Fruit fly (Drosophila melanogaster) whole organism, embryonic: ENCODE measurements around the gene PIP4K.

Experiments
- Antp ChIP-seq: fragments of 200-800 bp; sonication (Bioruptor generic); optimal IDR thresholded peaks from 3 replicates; lab custom pipeline; 2016; ENCODE audit warnings: missing biosample characterization, missing genetic modification characterization
- B-H2 ChIP-seq: fragments of 200-800 bp; sonication (Bioruptor generic); optimal IDR thresholded peaks from 2 replicates; lab custom pipeline; 2018; ENCODE audit warnings: missing biosample characterization, mild to moderate bottlenecking, missing genetic modification characterization
- BEAF-32 ChIP-seq: fragments of 200-800 bp; sonication (Bioruptor generic); optimal IDR thresholded peaks from 3 replicates; lab custom pipeline; 2017; ENCODE audit warnings: missing biosample characterization, missing genetic modification characterization, mild to moderate bottlenecking, moderate library complexity, missing genetic modification reagents
- C15 ChIP-seq: fragments of 200-800 bp; sonication (Bioruptor generic); IDR thresholded peaks from 3 replicates; pipeline ENCODE4 v1.3.6; 2022; ENCODE audit warnings: missing biosample characterization, missing genetic modification characterization
- CG1024 ChIP-seq: fragments of 200-800 bp; sonication (Bioruptor generic); IDR thresholded peaks from 2 replicates; pipeline ENCODE4 v1.3.6; 2022; ENCODE audit warnings: missing biosample characterization, missing genetic modification characterization
- CG10431 ChIP-seq: fragments of 200-800 bp; sonication (Bioruptor generic); optimal IDR thresholded peaks from 3 replicates; lab custom pipeline; 2018; ENCODE audit warnings: missing biosample characterization, mild to moderate bottlenecking, missing genetic modification characterization
- CG11695 ChIP-seq: fragments of 200-800 bp; sonication (Bioruptor generic); IDR thresholded peaks from 3 replicates; pipeline ENCODE4 v1.3.6; 2022; ENCODE audit warnings: missing biosample characterization, missing genetic modification characterization
- CG11723 ChIP-seq: fragments of 200-800 bp; sonication (Bioruptor generic); optimal IDR thresholded peaks from 2 replicates; lab custom pipeline; 2017; ENCODE audit warnings: missing biosample characterization, mild to moderate bottlenecking, missing genetic modification characterization
- CG12659 ChIP-seq: fragments of 200-800 bp; sonication (Bioruptor generic); optimal IDR thresholded peaks from 3 replicates; lab custom pipeline; 2017; ENCODE audit warnings: mild to moderate bottlenecking, missing biosample characterization, missing genetic modification reagents, missing genetic modification characterization
- CG12744 ChIP-seq: fragments of 200-800 bp; sonication (Bioruptor generic); optimal IDR thresholded peaks from 2 replicates; lab custom pipeline; 2016; ENCODE audit warnings: missing biosample characterization, missing genetic modification characterization
- CG1603 ChIP-seq: fragments of 200-800 bp; sonication (Bioruptor generic); optimal IDR thresholded peaks from 2 replicates; lab custom pipeline; 2019; ENCODE audit warnings: missing biosample characterization, mild to moderate bottlenecking, missing genetic modification characterization, moderate library complexity
- CG17385 ChIP-seq: fragments of 200-800 bp; sonication (Bioruptor generic); optimal IDR thresholded peaks from 3 replicates; lab custom pipeline; 2018; ENCODE audit warnings: missing biosample characterization, mild to moderate bottlenecking, missing genetic modification characterization
- CG17802 ChIP-seq: fragments of 200-800 bp; sonication (Bioruptor generic); optimal IDR thresholded peaks from 2 replicates; lab custom pipeline; 2018; ENCODE audit warnings: missing biosample characterization, mild to moderate bottlenecking, missing genetic modification characterization, moderate library complexity
- CG17912 ChIP-seq: fragments of 200-800 bp; sonication (Bioruptor generic); optimal IDR thresholded peaks from 2 replicates; lab custom pipeline; 2018; ENCODE audit warnings: missing biosample characterization, mild to moderate bottlenecking, missing genetic modification characterization
- CG18764 ChIP-seq: fragments of 200-800 bp; sonication (Bioruptor generic); optimal IDR thresholded peaks from 3 replicates; lab custom pipeline; 2016; ENCODE audit warnings: missing biosample characterization, missing genetic modification characterization
- CG2116 ChIP-seq: fragments of 200-800 bp; sonication (Bioruptor generic); optimal IDR thresholded peaks from 3 replicates; lab custom pipeline; 2018; ENCODE audit warnings: missing biosample characterization, mild to moderate bottlenecking, missing genetic modification characterization
- CG30020 ChIP-seq: fragments of 200-800 bp; optimal IDR thresholded peaks from 2 replicates; lab custom pipeline; 2019; ENCODE audit warnings: missing biosample characterization, mild to moderate bottlenecking, missing genetic modification characterization, moderate library complexity
- CG34376 ChIP-seq: fragments of 200-800 bp; sonication (Bioruptor generic); optimal IDR thresholded peaks from 2 replicates; lab custom pipeline; 2018; ENCODE audit warnings: missing biosample characterization, mild to moderate bottlenecking, missing genetic modification characterization
- CG7357 ChIP-seq: fragments of 200-800 bp; sonication (Bioruptor generic); IDR thresholded peaks from 3 replicates; pipeline ENCODE4 v1.3.6; 2022; ENCODE audit warnings: missing biosample characterization, missing genetic modification characterization
- CrebB ChIP-seq: fragments of 200-800 bp; sonication (Bioruptor generic); optimal IDR thresholded peaks from 3 replicates; lab custom pipeline; 2018; ENCODE audit warnings: missing biosample characterization, mild to moderate bottlenecking, missing genetic modification characterization
- Dfd ChIP-seq, 2 experiments: fragments of >200 bp; optimal IDR thresholded peaks; 2 replicates each; lab custom pipeline; 2017; ENCODE audit warnings: missing biosample characterization in 2 of 2, missing genetic modification characterization in 2 of 2
- Dll ChIP-seq: fragments of 200-800 bp; sonication (Bioruptor generic); IDR thresholded peaks from 4 replicates; pipeline ENCODE4 v1.3.6; 2022; ENCODE audit warnings: missing biosample characterization, missing genetic modification characterization; ENCODE audit not compliant: partially characterized antibody
- Dp ChIP-seq: fragments of 200-800 bp; sonication (Bioruptor generic); optimal IDR thresholded peaks from 2 replicates; lab custom pipeline; 2018; ENCODE audit warnings: missing biosample characterization, mild to moderate bottlenecking, missing genetic modification characterization, moderate library complexity
- Drgx ChIP-seq: fragments of 200-800 bp; sonication (Bioruptor generic); IDR thresholded peaks from 2 replicates; pipeline ENCODE4 v1.3.6; 2022; ENCODE audit warnings: missing biosample characterization, missing genetic modification characterization
- Hr3 ChIP-seq: fragments of 200-800 bp; sonication (Bioruptor generic); optimal IDR thresholded peaks from 3 replicates; lab custom pipeline; 2016; ENCODE audit warnings: missing biosample characterization, missing genetic modification characterization
- Lhr ChIP-seq: fragments of 200-800 bp; sonication (Bioruptor generic); optimal IDR thresholded peaks from 3 replicates; lab custom pipeline; 2017; ENCODE audit warnings: mild to moderate bottlenecking, missing biosample characterization, missing genetic modification reagents, missing genetic modification characterization
- MTF-1 ChIP-seq: fragments of 200-800 bp; sonication (Bioruptor generic); optimal IDR thresholded peaks from 2 replicates; lab custom pipeline; 2018; ENCODE audit warnings: missing biosample characterization, mild to moderate bottlenecking, missing genetic modification characterization, borderline replicate concordance
- Mrtf ChIP-seq: fragments of 200-800 bp; sonication (Bioruptor generic); IDR thresholded peaks from 3 replicates; pipeline ENCODE4 v1.3.6; 2022; ENCODE audit warnings: missing biosample characterization, missing genetic modification characterization
- Nf-YC ChIP-seq: fragments of 200-800 bp; optimal IDR thresholded peaks from 3 replicates; lab custom pipeline; 2019; ENCODE audit warnings: missing biosample characterization, mild to moderate bottlenecking, missing genetic modification characterization, moderate library complexity
- Vsx1 ChIP-seq: fragments of 200-800 bp; sonication (Bioruptor generic); optimal IDR thresholded peaks from 2 replicates; lab custom pipeline; 2017; ENCODE audit warnings: missing biosample characterization, mild to moderate bottlenecking, missing genetic modification characterization, missing genetic modification reagents
- ac ChIP-seq: fragments of 200-800 bp; sonication (Bioruptor generic); optimal IDR thresholded peaks from 3 replicates; lab custom pipeline; 2017; ENCODE audit warnings: missing biosample characterization, mild to moderate bottlenecking, missing genetic modification characterization
- amos ChIP-seq: fragments of 200-800 bp; sonication (Bioruptor generic); IDR thresholded peaks from 2 replicates; pipeline ENCODE4 v1.3.6; 2022; ENCODE audit warnings: missing biosample characterization, missing genetic modification characterization; ENCODE audit not compliant: partially characterized antibody
- en ChIP-seq: fragments of 200-800 bp; sonication (Bioruptor generic); optimal IDR thresholded peaks from 2 replicates; lab custom pipeline; 2016; ENCODE audit warnings: missing biosample characterization, missing genetic modification characterization
- gfzf ChIP-seq: fragments of 200-800 bp; sonication (Bioruptor generic); optimal IDR thresholded peaks from 2 replicates; lab custom pipeline; 2016; ENCODE audit warnings: missing biosample characterization, mild to moderate bottlenecking, missing genetic modification characterization, moderate library complexity
- hbn ChIP-seq: fragments of 200-800 bp; sonication (Bioruptor generic); IDR thresholded peaks from 2 replicates; pipeline ENCODE4 v1.3.6; 2022; ENCODE audit warnings: missing biosample characterization, missing genetic modification characterization; ENCODE audit not compliant: partially characterized antibody
- klu ChIP-seq: fragments of 200-800 bp; sonication (Bioruptor generic); IDR thresholded peaks from 2 replicates; pipeline ENCODE4 v1.3.6; 2022; ENCODE audit warnings: missing biosample characterization, missing genetic modification characterization
- lilli ChIP-seq: fragments of 200-800 bp; sonication (Bioruptor generic); optimal IDR thresholded peaks from 3 replicates; lab custom pipeline; 2016; ENCODE audit warnings: missing biosample characterization, missing genetic modification characterization
- onecut ChIP-seq: fragments of 200-800 bp; sonication (Bioruptor generic); IDR thresholded peaks from 2 replicates; pipeline ENCODE4 v1.3.6; 2022; ENCODE audit warnings: missing biosample characterization, missing genetic modification characterization
- phol ChIP-seq: fragments of 200-800 bp; sonication (Bioruptor generic); optimal IDR thresholded peaks from 3 replicates; lab custom pipeline; 2018; ENCODE audit warnings: missing biosample characterization, mild to moderate bottlenecking, missing genetic modification characterization, moderate library complexity
- pzg ChIP-seq: fragments of 200-800 bp; sonication (Bioruptor generic); optimal IDR thresholded peaks from 3 replicates; lab custom pipeline; 2018; ENCODE audit warnings: missing biosample characterization, mild to moderate bottlenecking, missing genetic modification characterization, moderate library complexity
- row ChIP-seq: fragments of 200-800 bp; sonication (Bioruptor generic); IDR thresholded peaks from 3 replicates; pipeline ENCODE4 v1.3.6; 2022; ENCODE audit warnings: missing biosample characterization, missing genetic modification characterization
- scrt ChIP-seq: fragments of 200-800 bp; sonication (Bioruptor generic); optimal IDR thresholded peaks from 2 replicates; lab custom pipeline; 2018; ENCODE audit warnings: missing biosample characterization, mild to moderate bottlenecking, missing genetic modification characterization, moderate library complexity
- sens ChIP-seq: fragments of 200-800 bp; sonication (Bioruptor generic); peaks from one replicate; lab custom pipeline; 2016; ENCODE audit warnings: missing biosample characterization, missing genetic modification characterization
- seq ChIP-seq: fragments of 200-800 bp; sonication (Bioruptor generic); IDR thresholded peaks from 2 replicates; pipeline ENCODE4 v1.3.6; 2022; ENCODE audit warnings: missing biosample characterization, missing genetic modification characterization
- ssp ChIP-seq: fragments of 200-800 bp; sonication (Bioruptor generic); IDR thresholded peaks from 2 replicates; pipeline ENCODE4 v1.3.6; 2022; ENCODE audit warnings: missing biosample characterization, missing genetic modification characterization

The PIP4K gene

DNA sequence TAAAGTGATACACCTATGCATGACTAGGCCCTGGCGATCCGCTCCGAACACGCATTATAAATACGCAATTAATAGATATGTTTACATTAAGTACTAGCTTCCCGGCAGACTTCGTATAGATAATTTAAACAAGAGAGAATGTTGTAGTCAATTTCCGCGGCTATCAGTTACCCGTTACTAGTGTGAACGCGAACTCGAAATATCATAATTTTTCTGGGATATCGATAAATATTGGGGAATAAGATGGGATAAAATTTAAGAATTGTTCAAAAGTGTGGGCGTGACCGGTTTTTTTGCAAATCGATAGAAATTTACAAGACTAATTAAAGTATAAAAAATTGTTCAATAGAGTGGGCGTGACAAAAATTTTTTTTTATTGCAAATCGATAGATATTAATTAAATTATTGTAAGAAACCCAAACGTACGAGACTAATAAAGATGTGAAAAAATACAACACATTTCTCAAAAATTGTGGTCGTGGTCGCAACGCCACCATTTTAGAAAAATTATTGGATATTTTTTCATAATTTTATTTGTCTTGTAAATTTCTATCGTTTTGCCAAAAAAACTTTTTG, 48.6 kb downstream of the PIP4K start:
- TF ChIP-seq ssp (GFP tag; lab: Robert Waterston, UW) (peak; percentile 62), CrebB (tag; lab: Kevin White, UChicago) (no peak), BEAF-32 (GFP tag; lab: Kevin White, UChicago) (peak; percentile 18), seq (GFP tag; lab: Robert Waterston, UW) (no peak), CG30020 (tag; lab: Kevin White, UChicago) (peak; percentile 93), CG1603 (peak; percentile 67), klu (no peak), CG1024 (GFP tag; lab: Robert Waterston, UW) (peak; percentile 73), CG11723 (GFP tag; lab: Kevin White, UChicago) (peak; percentile 64), CG7357 (GFP tag; lab: Robert Waterston, UW) (peak; percentile 17; the same call in 1 of the 3 replicates), CG2116 (GFP tag; lab: Kevin White, UChicago) (peak; percentile 5), MTF-1 (GFP tag; lab: Kevin White, UChicago) (no peak), row (GFP tag; lab: Robert Waterston, UW) (peak; percentile 27; the same call in 2 of the 3 replicates), sens (GFP tag; lab: Kevin White, UChicago) (peak; percentile 3), Dll (GFP tag; lab: Robert Waterston, UW) (0 out of 4 replicates have a peak, but pooled peaks have one; percentile 17), CG17802 (peak; percentile 97), CG12744 (GFP tag; lab: Kevin White, UChicago) (no peak)

DNA sequence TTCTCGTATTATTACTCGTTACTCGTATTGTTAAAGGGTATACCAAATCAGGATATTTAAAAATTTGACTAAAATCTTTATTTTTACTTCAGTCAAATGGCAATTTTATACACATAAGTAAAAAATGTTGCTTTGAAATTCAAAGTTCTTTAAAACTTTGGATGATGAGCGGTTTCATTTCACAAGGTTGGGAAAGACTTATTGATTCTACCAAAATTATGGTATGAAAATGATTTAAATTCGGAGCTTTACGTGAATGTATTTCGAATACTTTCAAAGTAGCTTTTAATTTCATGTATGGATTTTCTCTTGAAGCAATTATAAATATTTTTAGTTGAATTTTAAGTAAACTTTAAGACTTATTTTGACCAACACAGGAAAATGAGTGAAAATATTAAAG, 49.5 kb downstream of the PIP4K start, which contains the start of gene Kif3C:
TSS of gene Kif3C (plus strand) at position 301 of the 400 bp plus-strand sequence.
- TF ChIP-seq seq (GFP tag; lab: Robert Waterston, UW) = no peak
- peak; percentile 34 for TF ChIP-seq CG17802

DNA sequence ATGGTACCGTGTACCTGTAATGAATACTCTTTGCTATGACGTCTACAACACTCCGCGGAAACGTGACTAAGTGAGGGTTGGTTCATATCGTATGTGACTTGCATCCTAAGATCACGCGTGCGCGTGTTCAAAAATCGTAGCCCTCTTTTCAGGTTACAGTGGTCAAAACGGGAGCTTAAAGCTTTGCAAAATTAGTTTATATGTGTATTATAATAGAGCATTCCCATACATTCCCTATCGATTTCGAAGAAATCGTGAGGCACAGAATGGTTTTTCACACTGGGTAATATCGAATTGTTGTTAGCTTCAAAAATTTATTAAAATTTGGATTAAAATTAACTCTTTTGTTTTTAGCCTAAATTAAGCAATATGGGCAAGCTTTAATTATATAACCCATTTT, 50.2 kb downstream of the PIP4K start:
- TF ChIP-seq lilli (GFP tag; lab: Kevin White, UChicago) = peak; percentile 21
- peak; percentile 85 for TF ChIP-seq Lhr (GFP tag; lab: Kevin White, UChicago)
- no peak for TF ChIP-seq CG18764 (GFP tag; lab: Kevin White, UChicago)
- peak; percentile 58 for TF ChIP-seq onecut
- peak; percentile 38 for TF ChIP-seq CG17385
- peak; percentile 7 for TF ChIP-seq phol (tag; lab: Kevin White, UChicago)
- no peak for TF ChIP-seq scrt (GFP tag; lab: Kevin White, UChicago)
- TF ChIP-seq Hr3 (GFP tag; lab: Kevin White, UChicago) = no peak
- TF ChIP-seq Dfd (GFP tag; optimal IDR thresholded peaks at IDR 0.05; lab: Kevin White, UChicago) = no peak
- no peak for TF ChIP-seq ac
- TF ChIP-seq Vsx1 = peak; percentile 32
- TF ChIP-seq CG1024 (GFP tag; lab: Robert Waterston, UW) = peak; percentile 97
- no peak for TF ChIP-seq amos (GFP tag; lab: Robert Waterston, UW)
- TF ChIP-seq CG17912 (GFP tag; lab: Kevin White, UChicago) = peak; percentile 32
- peak; percentile 15 for TF ChIP-seq CG10431
- peak; percentile 27 for TF ChIP-seq CG34376 (GFP tag; lab: Kevin White, UChicago)
- TF ChIP-seq pzg = peak; percentile 46
- TF ChIP-seq en (GFP tag; lab: Kevin White, UChicago) = peak; percentile 4
- no peak for TF ChIP-seq hbn (GFP tag; lab: Robert Waterston, UW)
- peak; percentile 87 for TF ChIP-seq CG1603
- TF ChIP-seq Nf-YC (tag; lab: Kevin White, UChicago) = no peak
- TF ChIP-seq Drgx (GFP tag; lab: Robert Waterston, UW) = no peak
- no peak for TF ChIP-seq C15 (GFP tag; lab: Robert Waterston, UW)
- TF ChIP-seq ssp (GFP tag; lab: Robert Waterston, UW) = peak; percentile 95
- TF ChIP-seq B-H2 (GFP tag; lab: Kevin White, UChicago) = peak; percentile 6
- no peak for TF ChIP-seq Dp
- peak; percentile 15 for TF ChIP-seq gfzf (GFP tag; lab: Kevin White, UChicago)
- TF ChIP-seq CG12659 (GFP tag; lab: Kevin White, UChicago) = peak; percentile 43
- peak; percentile 96 for TF ChIP-seq CG30020 (tag; lab: Kevin White, UChicago)
- no peak for TF ChIP-seq Mrtf
- TF ChIP-seq Antp = no peak
- 0 out of 3 replicates have a peak, but pooled peaks have one; percentile 32 for TF ChIP-seq CG11695 (GFP tag; lab: Robert Waterston, UW)
